Fruit fly (Drosophila melanogaster) whole organism, adult: ENCODE measurements around the gene CG8097.
A peak's percentile ranks its signal among the peaks of the same experiment; 100 is the strongest.

Experiments used
- CG11617 ChIP-seq: fragments of 200-800 bp; sonication (Bioruptor generic); optimal IDR thresholded peaks from 2 replicates; lab custom pipeline; 2017; ENCODE audit warnings: mild to moderate bottlenecking, missing biosample characterization, missing genetic modification reagents, missing genetic modification characterization
- CG12768 ChIP-seq: fragments of 200-800 bp; sonication (Bioruptor generic); optimal IDR thresholded peaks from 2 replicates; lab custom pipeline; 2017; ENCODE audit warnings: missing biosample characterization, missing genetic modification characterization, mild to moderate bottlenecking, moderate library complexity, missing genetic modification reagents
- CG14711 ChIP-seq: fragments of 200-800 bp; sonication (Bioruptor generic); optimal IDR thresholded peaks from 2 replicates; lab custom pipeline; 2018; ENCODE audit warnings: missing biosample characterization, mild to moderate bottlenecking, missing genetic modification characterization, moderate library complexity
- CG1620 ChIP-seq: fragments of 200-800 bp; sonication (Bioruptor generic); optimal IDR thresholded peaks from 2 replicates; lab custom pipeline; 2016; ENCODE audit warnings: missing biosample characterization, missing genetic modification characterization
- CG33017 ChIP-seq: fragments of 200-800 bp; sonication (Bioruptor generic); optimal IDR thresholded peaks from 2 replicates; lab custom pipeline; 2018; ENCODE audit warnings: missing biosample characterization, mild to moderate bottlenecking, missing genetic modification characterization, moderate library complexity
- CG5204 ChIP-seq: fragments of 200-800 bp; sonication (Bioruptor generic); optimal IDR thresholded peaks from 2 replicates; lab custom pipeline; 2016; ENCODE audit warnings: missing biosample characterization, missing genetic modification characterization
- CG7045 ChIP-seq: fragments of 200-800 bp; sonication (Bioruptor generic); optimal IDR thresholded peaks from 2 replicates; lab custom pipeline; 2017; ENCODE audit warnings: missing biosample characterization, mild to moderate bottlenecking, missing genetic modification characterization
- CG7101 ChIP-seq: fragments of 200-800 bp; sonication (Bioruptor generic); optimal IDR thresholded peaks from 2 replicates; lab custom pipeline; 2018; ENCODE audit warnings: missing biosample characterization, mild to moderate bottlenecking, missing genetic modification characterization, moderate library complexity
- Clk ChIP-seq: fragments of 200-800 bp; sonication (Bioruptor generic); optimal IDR thresholded peaks from 2 replicates; lab custom pipeline; 2017; ENCODE audit warnings: missing biosample characterization, missing genetic modification characterization
- Crg-1 ChIP-seq: fragments of 200-800 bp; sonication (Bioruptor generic); optimal IDR thresholded peaks from 2 replicates; lab custom pipeline; 2016; ENCODE audit warnings: missing biosample characterization, missing genetic modification characterization
- Hr96 ChIP-seq: fragments of 200-800 bp; sonication (Bioruptor generic); optimal IDR thresholded peaks from 2 replicates; lab custom pipeline; 2016; ENCODE audit warnings: missing biosample characterization, missing genetic modification characterization
- Mnt ChIP-seq: fragments of 200-800 bp; sonication (Bioruptor generic); optimal IDR thresholded peaks from 2 replicates; lab custom pipeline; 2016; ENCODE audit warnings: missing biosample characterization, mild to moderate bottlenecking, missing genetic modification characterization
- bab1 ChIP-seq: fragments of 200-800 bp; sonication (Bioruptor generic); optimal IDR thresholded peaks from 3 replicates; lab custom pipeline; 2019; ENCODE audit warnings: missing biosample characterization, mild to moderate bottlenecking, missing genetic modification characterization, moderate library complexity
- cic ChIP-seq: fragments of 200-800 bp; sonication (Bioruptor generic); optimal IDR thresholded peaks from 2 replicates; lab custom pipeline; 2017; ENCODE audit warnings: missing biosample characterization, mild to moderate bottlenecking, missing genetic modification characterization, moderate library complexity
- cnc ChIP-seq, 2 experiments: fragments of >200 bp; optimal IDR thresholded peaks; 2 replicates each; lab custom pipeline; 2017
- kay ChIP-seq: fragments of 200-800 bp; sonication (Bioruptor generic); peaks from one replicate; lab custom pipeline; 2016; ENCODE audit warnings: missing biosample characterization, missing genetic modification characterization, borderline replicate concordance
- ovo ChIP-seq: fragments of 200-800 bp; sonication (Bioruptor generic); optimal IDR thresholded peaks from 2 replicates; lab custom pipeline; 2016; ENCODE audit warnings: missing biosample characterization, missing genetic modification characterization
- pad ChIP-seq: fragments of 200-800 bp; sonication (Bioruptor generic); optimal IDR thresholded peaks from 3 replicates; lab custom pipeline; 2017; ENCODE audit warnings: missing biosample characterization, missing genetic modification characterization, mild to moderate bottlenecking, moderate library complexity, missing genetic modification reagents
- tj ChIP-seq: fragments of 200-800 bp; sonication (Bioruptor generic); optimal IDR thresholded peaks from 3 replicates; lab custom pipeline; 2017; ENCODE audit warnings: missing biosample characterization, mild to moderate bottlenecking, missing genetic modification characterization, moderate library complexity
- toe ChIP-seq: fragments of 200-800 bp; sonication (Bioruptor generic); optimal IDR thresholded peaks from 2 replicates; lab custom pipeline; 2016; ENCODE audit warnings: missing biosample characterization, missing genetic modification characterization

Gene CG8097

DNA sequence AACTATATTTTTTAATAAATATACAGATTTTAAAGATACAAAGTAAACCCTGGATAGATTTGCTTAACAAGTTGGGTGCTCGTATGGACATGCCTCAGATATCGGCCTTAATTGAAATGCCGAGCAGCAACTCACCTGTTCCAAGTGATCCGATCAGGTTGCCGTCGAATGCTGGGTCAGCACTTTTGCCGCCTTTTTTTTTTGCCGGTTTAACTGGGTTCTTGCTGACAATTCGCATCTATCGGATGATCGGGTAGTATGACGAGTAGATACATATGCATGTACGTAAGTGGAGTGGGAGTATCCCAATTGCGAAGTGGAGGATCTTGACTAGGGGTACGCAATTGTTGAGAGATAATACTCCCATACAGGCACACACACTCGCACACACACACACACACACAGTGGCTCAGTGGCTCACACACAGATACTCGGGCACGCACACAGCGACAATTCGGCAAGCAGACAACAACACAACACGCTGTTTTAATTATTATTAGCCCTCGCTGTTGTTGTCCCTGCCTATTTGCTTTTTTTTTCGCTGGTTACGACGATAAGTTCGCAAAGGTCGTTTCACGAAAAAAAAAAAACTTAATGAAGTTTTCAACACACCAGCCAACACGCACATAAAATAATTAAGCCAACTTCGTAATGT lies 10.0 kb downstream of the CG8097 start:
- TF ChIP-seq CG1620 (GFP tag; lab: Kevin White, UChicago) (no peak), Mnt (GFP tag; lab: Kevin White, UChicago) (peak; percentile 32), tj (GFP tag; lab: Kevin White, UChicago) (peak; percentile 97)

DNA sequence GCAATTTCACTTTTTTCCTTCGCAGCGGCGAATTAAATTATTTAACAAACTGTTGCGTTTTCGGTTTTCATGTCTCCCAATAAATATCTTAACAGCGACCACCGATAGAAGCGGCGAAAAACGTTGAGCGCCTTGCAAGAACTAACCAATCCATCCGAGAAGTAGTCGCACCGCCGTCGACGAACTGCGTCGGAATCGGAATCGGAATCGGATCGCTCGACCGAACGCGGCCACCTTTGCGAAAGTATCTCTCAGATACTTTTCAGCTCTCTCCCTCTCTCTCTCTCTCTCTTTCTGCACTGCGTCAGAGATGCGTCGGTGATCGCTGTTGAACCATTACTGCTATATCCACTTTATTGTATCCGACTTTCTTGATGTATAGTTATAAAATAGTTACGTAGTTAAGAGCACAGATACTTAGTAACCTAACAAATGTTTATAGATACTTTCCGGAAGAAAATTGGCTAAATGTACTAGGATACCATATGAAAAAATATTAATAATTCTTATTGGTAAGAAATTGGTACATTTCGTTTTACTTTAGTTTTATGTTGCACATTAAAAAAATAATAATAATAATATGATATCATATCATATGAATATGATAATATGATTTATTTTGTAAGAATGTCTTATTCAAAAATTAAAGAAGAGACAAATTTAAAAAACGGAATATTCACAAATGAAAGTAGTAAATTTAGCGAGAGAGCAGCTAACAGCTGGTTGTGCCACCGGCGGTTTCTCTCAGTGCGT lies 10.7 kb downstream of the CG8097 start, which contains the start of gene Chsy:
Chsy (minus strand) TSS at position 58 of the 753 bp plus-strand sequence.
- TF ChIP-seq cnc (optimal IDR thresholded peaks at IDR 0.05; lab: Kevin White, UChicago) (no peak), tj (GFP tag; lab: Kevin White, UChicago) (no peak), CG7045 (GFP tag; lab: Kevin White, UChicago) (no peak), CG12768 (GFP tag; lab: Kevin White, UChicago) (no peak), Crg-1 (GFP tag; lab: Kevin White, UChicago) (no peak), Mnt (GFP tag; lab: Kevin White, UChicago) (peak; percentile 38), Hr96 (GFP tag; lab: Kevin White, UChicago) (peak; percentile 42), kay (GFP tag; lab: Kevin White, UChicago) (no peak)

DNA sequence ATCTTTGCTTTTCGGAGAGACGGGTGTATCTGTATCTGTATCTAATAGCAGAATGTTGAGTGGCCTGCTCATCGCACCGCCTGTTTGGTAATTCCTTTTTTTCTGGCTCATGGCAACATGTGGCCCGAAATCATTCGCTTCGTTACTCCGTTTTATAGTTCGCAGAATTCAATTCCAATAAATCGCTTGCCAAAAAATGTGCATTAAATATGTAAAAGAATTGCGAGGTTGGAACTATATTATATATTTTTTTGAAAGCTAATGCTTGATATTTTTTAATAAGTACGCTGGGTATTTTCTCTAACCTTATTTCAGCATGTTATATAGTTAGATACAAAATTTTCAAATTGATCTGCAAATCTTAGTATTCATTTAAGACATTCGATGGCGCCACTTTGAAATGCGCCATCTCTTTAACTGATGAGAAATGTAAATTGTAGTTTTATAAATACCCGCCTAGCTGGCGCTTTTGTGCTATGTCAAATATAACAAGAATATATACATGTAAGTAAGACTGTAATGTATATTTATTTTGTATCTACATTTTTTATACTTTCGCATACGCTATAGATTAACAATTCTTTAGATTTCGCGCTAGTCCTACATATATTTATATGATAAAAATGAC lies 11.4 kb downstream of the CG8097 start:
- TF ChIP-seq tj (GFP tag; lab: Kevin White, UChicago) (no peak), CG7045 (GFP tag; lab: Kevin White, UChicago) (no peak), Mnt (GFP tag; lab: Kevin White, UChicago) (peak; percentile 4), bab1 (GFP tag; lab: Kevin White, UChicago) (no peak), CG14711 (no peak), CG7101 (tag; lab: Kevin White, UChicago) (no peak), CG5204 (no peak), Hr96 (GFP tag; lab: Kevin White, UChicago) (no peak), CG33017 (no peak), cnc (optimal IDR thresholded peaks at IDR 0.05; lab: Kevin White, UChicago) (no peak), Clk (GFP tag; lab: Kevin White, UChicago) (no peak), CG1620 (GFP tag; lab: Kevin White, UChicago) (peak; percentile 59), CG12768 (GFP tag; lab: Kevin White, UChicago) (no peak)

DNA sequence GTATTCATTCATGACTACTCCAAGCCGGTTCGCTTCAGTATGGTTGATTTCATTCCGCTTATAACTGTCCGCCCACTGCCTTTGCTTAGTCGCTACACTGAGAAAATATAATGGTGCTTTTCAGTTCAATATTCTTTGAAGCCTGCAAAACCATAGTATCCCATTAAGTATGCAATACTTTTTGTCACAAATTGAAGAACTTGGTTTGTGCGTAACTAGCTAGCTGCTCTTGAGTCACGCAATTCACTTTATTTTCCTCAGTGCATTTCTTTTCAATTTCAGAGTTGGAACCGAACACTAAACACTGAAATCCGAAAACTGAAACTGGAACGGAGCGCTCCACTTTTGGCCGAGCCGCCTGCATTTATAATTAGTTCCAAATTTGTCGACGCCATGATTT lies 16.7 kb downstream of the CG8097 start:
- TF ChIP-seq CG11617 (GFP tag; lab: Kevin White, UChicago) (no peak), bab1 (GFP tag; lab: Kevin White, UChicago) (no peak), CG7101 (tag; lab: Kevin White, UChicago) (no peak), Hr96 (GFP tag; lab: Kevin White, UChicago) (no peak), ovo (GFP tag; lab: Kevin White, UChicago) (no peak), Mnt (GFP tag; lab: Kevin White, UChicago) (no peak), Crg-1 (GFP tag; lab: Kevin White, UChicago) (no peak), cic (no peak), CG14711 (no peak), CG33017 (no peak), CG1620 (GFP tag; lab: Kevin White, UChicago) (no peak), CG7045 (GFP tag; lab: Kevin White, UChicago) (no peak), pad (GFP tag; lab: Kevin White, UChicago) (no peak), CG12768 (GFP tag; lab: Kevin White, UChicago) (no peak)

DNA sequence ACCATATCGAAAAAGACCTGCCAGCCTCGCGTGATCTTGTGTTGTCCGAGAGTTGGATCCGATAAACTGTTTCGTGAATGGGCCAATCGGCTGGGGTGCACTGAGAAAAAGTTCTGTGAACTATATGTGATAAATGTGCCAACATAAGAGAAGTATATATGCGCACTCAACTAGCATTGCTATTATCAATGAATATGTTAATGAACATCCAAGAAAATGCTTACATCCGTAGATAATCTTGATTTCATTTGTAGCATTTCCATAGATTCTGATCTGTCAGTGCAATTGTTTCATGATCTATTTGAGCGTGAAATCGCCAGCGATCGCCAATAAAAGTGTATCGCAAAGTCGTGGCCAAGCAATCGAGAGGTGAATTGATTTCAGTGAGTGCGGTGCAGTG lies 18.3 kb downstream of the CG8097 start:
- TF ChIP-seq CG7101 (tag; lab: Kevin White, UChicago) (no peak), Hr96 (GFP tag; lab: Kevin White, UChicago) (no peak), toe (GFP tag; lab: Kevin White, UChicago) (no peak), Mnt (GFP tag; lab: Kevin White, UChicago) (no peak), cic (no peak), CG5204 (no peak), Clk (GFP tag; lab: Kevin White, UChicago) (no peak), kay (GFP tag; lab: Kevin White, UChicago) (no peak), CG1620 (GFP tag; lab: Kevin White, UChicago) (no peak), CG11617 (GFP tag; lab: Kevin White, UChicago) (no peak), ovo (GFP tag; lab: Kevin White, UChicago) (no peak), Crg-1 (GFP tag; lab: Kevin White, UChicago) (no peak), CG14711 (no peak), CG33017 (no peak), tj (GFP tag; lab: Kevin White, UChicago) (no peak), CG12768 (GFP tag; lab: Kevin White, UChicago) (no peak), CG7045 (GFP tag; lab: Kevin White, UChicago) (no peak), cnc (optimal IDR thresholded peaks at IDR 0.05; lab: Kevin White, UChicago) (no peak), pad (GFP tag; lab: Kevin White, UChicago) (no peak)
